Worm (Caenorhabditis elegans): ENCODE measurements around the gene nca-2.

- TF ChIP-seq unc-62 (GFP tag; optimal IDR thresholded peaks at IDR 0.05) (no peak), elt-1 (tag; optimal IDR thresholded peaks at IDR 0.05) (no peak), elt-3 (tag; optimal IDR thresholded peaks at IDR 0.05) (no peak), skn-1 (tag; optimal IDR thresholded peaks at IDR 0.05) (no peak), egl-27 (tag; optimal IDR thresholded peaks at IDR 0.05) (no peak), mdl-1 (tag; optimal IDR thresholded peaks at IDR 0.05) (no peak), ceh-16 (tag; optimal IDR thresholded peaks at IDR 0.05) (no peak), ztf-11 (tag; optimal IDR thresholded peaks at IDR 0.05) (no peak), ZK546.5 (tag; optimal IDR thresholded peaks at IDR 0.05) (no peak), ama-1 (optimal IDR thresholded peaks at IDR 0.05) (no peak), nhr-11 (tag; optimal IDR thresholded peaks at IDR 0.05) (no peak), lin-15B (tag; optimal IDR thresholded peaks at IDR 0.05) (no peak), unc-39 (tag; optimal IDR thresholded peaks at IDR 0.05) (no peak)
These were observed 41.5 kb downstream of the nca-2 start, which contains the start of gene R144.12 for ce11 chrIII:5006881-5007280.
